Worm (Caenorhabditis elegans) whole organism, late embryonic: Measurements from ENCODE around the gene C06E2.5.

ENCODE experiments used
- C38D4.7 ChIP-seq: fragments of 200-800 bp; sonication (Bioruptor generic); optimal IDR thresholded peaks from 2 replicates; lab custom pipeline; 2018; ENCODE audit warnings: mild to moderate bottlenecking, missing genetic modification characterization, moderate library complexity, missing compliant biosample characterization
- F13H6.1 ChIP-seq: sonication (generic microtip); optimal IDR thresholded peaks from 2 replicates; lab custom pipeline; 2016; ENCODE audit warnings: missing genetic modification characterization, missing compliant biosample characterization
- K02D7.2 ChIP-seq: sonication (generic microtip); optimal IDR thresholded peaks from 2 replicates; lab custom pipeline; 2017; ENCODE audit warnings: mild to moderate bottlenecking, missing genetic modification characterization, missing compliant biosample characterization
- ceh-14 ChIP-seq: sonication (generic microtip); optimal IDR thresholded peaks from 2 replicates; lab custom pipeline; 2016; ENCODE audit warnings: missing genotype, missing genetic modification characterization, missing compliant biosample characterization
- ceh-22 ChIP-seq: sonication (generic microtip); optimal IDR thresholded peaks from 2 replicates; lab custom pipeline; 2017; ENCODE audit warnings: missing biosample characterization, missing genetic modification characterization
- ceh-24 ChIP-seq: sonication (generic microtip); optimal IDR thresholded peaks from 2 replicates; lab custom pipeline; 2016; ENCODE audit warnings: mild to moderate bottlenecking, missing genetic modification characterization, missing compliant biosample characterization
- ceh-45 ChIP-seq: fragments of 200-800 bp; sonication (Bioruptor generic); IDR thresholded peaks from 2 replicates; pipeline ENCODE4 v1.3.6; 2022; ENCODE audit warnings: missing genetic modification reagents, missing genetic modification characterization, missing compliant biosample characterization
- ceh-48 ChIP-seq: sonication (generic microtip); optimal IDR thresholded peaks from 2 replicates; lab custom pipeline; 2016; ENCODE audit warnings: missing genetic modification characterization, inconsistent platforms, missing compliant biosample characterization
- ceh-6 ChIP-seq: fragments of 200-800 bp; sonication (Bioruptor generic); optimal IDR thresholded peaks from 2 replicates; lab custom pipeline; 2018; ENCODE audit warnings: mild to moderate bottlenecking, missing genetic modification characterization, missing compliant biosample characterization
- che-1 ChIP-seq: sonication (generic microtip); optimal IDR thresholded peaks from 2 replicates; lab custom pipeline; 2016; ENCODE audit warnings: mild to moderate bottlenecking, missing genetic modification characterization, missing compliant biosample characterization
- dve-1 ChIP-seq: sonication (generic microtip); optimal IDR thresholded peaks from 2 replicates; lab custom pipeline; 2017; ENCODE audit warnings: antibody characterized with exemption, mild to moderate bottlenecking, missing genetic modification characterization, missing compliant biosample characterization
- elt-2 ChIP-seq: sonication (generic microtip); optimal IDR thresholded peaks from 2 replicates; lab custom pipeline; 2016; ENCODE audit warnings: missing genetic modification reagents, missing genetic modification characterization, missing compliant biosample characterization
- ets-4 ChIP-seq: sonication (generic microtip); optimal IDR thresholded peaks from 2 replicates; lab custom pipeline; 2016; ENCODE audit warnings: missing genetic modification characterization, missing compliant biosample characterization
- eyg-1 ChIP-seq: sonication (generic microtip); optimal IDR thresholded peaks from 2 replicates; lab custom pipeline; 2016; ENCODE audit warnings: missing genotype, missing genetic modification characterization, missing compliant biosample characterization
- fax-1 ChIP-seq: sonication (generic microtip); optimal IDR thresholded peaks from 2 replicates; lab custom pipeline; 2016; ENCODE audit warnings: missing genotype, missing genetic modification characterization, missing compliant biosample characterization
- fkh-6 ChIP-seq: sonication (generic microtip); optimal IDR thresholded peaks from 2 replicates; lab custom pipeline; 2016; ENCODE audit warnings: missing genetic modification characterization, missing compliant biosample characterization
- hlh-13 ChIP-seq: fragments of 200-800 bp; sonication (Bioruptor generic); optimal IDR thresholded peaks from 2 replicates; lab custom pipeline; 2018; ENCODE audit warnings: mild to moderate bottlenecking, missing genetic modification characterization, missing compliant biosample characterization
- hlh-15 ChIP-seq: sonication (generic microtip); optimal IDR thresholded peaks from 2 replicates; lab custom pipeline; 2016; ENCODE audit warnings: missing genetic modification characterization, missing compliant biosample characterization
- hlh-6 ChIP-seq: sonication (generic microtip); optimal IDR thresholded peaks from 2 replicates; lab custom pipeline; 2016; ENCODE audit warnings: missing genotype, missing genetic modification characterization, missing compliant biosample characterization
- hlh-8 ChIP-seq: sonication (generic microtip); optimal IDR thresholded peaks from 2 replicates; lab custom pipeline; 2016; ENCODE audit warnings: missing genotype, missing genetic modification characterization, missing compliant biosample characterization
- lim-6 ChIP-seq: sonication (generic microtip); optimal IDR thresholded peaks from 2 replicates; lab custom pipeline; 2016; ENCODE audit warnings: missing genetic modification characterization, missing compliant biosample characterization
- lin-11 ChIP-seq: fragments of 200-800 bp; sonication (Bioruptor generic); optimal IDR thresholded peaks from 2 replicates; lab custom pipeline; 2018; ENCODE audit warnings: mild to moderate bottlenecking, missing genetic modification characterization, missing compliant biosample characterization
- madf-2 ChIP-seq: sonication (generic microtip); optimal IDR thresholded peaks from 2 replicates; lab custom pipeline; 2017; ENCODE audit warnings: missing genetic modification characterization, missing compliant biosample characterization
- mec-3 ChIP-seq: sonication (generic microtip); optimal IDR thresholded peaks from 2 replicates; lab custom pipeline; 2016; ENCODE audit warnings: borderline replicate concordance, missing genetic modification characterization, missing compliant biosample characterization
- nfya-1 ChIP-seq: sonication (generic microtip); optimal IDR thresholded peaks from 2 replicates; lab custom pipeline; 2017; ENCODE audit warnings: missing genetic modification characterization, mild to moderate bottlenecking, missing compliant biosample characterization, antibody characterized with exemption, moderate library complexity
- nhr-232 ChIP-seq: sonication (generic microtip); optimal IDR thresholded peaks from 2 replicates; lab custom pipeline; 2016; ENCODE audit warnings: missing genetic modification characterization, missing compliant biosample characterization
- odd-2 ChIP-seq: sonication (generic microtip); optimal IDR thresholded peaks from 2 replicates; lab custom pipeline; 2017; ENCODE audit warnings: antibody characterized with exemption, mild to moderate bottlenecking, missing genetic modification characterization, missing compliant biosample characterization
- pag-3 ChIP-seq: sonication (generic microtip); optimal IDR thresholded peaks from 2 replicates; lab custom pipeline; 2016; ENCODE audit warnings: missing compliant biosample characterization, missing genetic modification characterization, borderline replicate concordance
- pax-1 ChIP-seq: fragments of 150-350 bp; optimal IDR thresholded peaks from 2 replicates; lab custom pipeline; 2014; ENCODE audit warnings: missing biosample characterization, missing genetic modification characterization
- pha-2 ChIP-seq: sonication (generic microtip); optimal IDR thresholded peaks from 2 replicates; lab custom pipeline; 2017; ENCODE audit warnings: mild to moderate bottlenecking, missing genetic modification characterization, missing compliant biosample characterization
- pha-4 ChIP-seq: fragments of 150-350 bp; optimal IDR thresholded peaks from 2 replicates; lab custom pipeline; 2018; ENCODE audit warnings: missing biosample characterization, missing genetic modification reagents, missing genetic modification characterization
- pqm-1 ChIP-seq: sonication (generic microtip); optimal IDR thresholded peaks from 2 replicates; lab custom pipeline; 2016; ENCODE audit warnings: missing genetic modification characterization, missing compliant biosample characterization
- ref-2 ChIP-seq: sonication (generic microtip); optimal IDR thresholded peaks from 2 replicates; lab custom pipeline; 2016; ENCODE audit warnings: missing genetic modification characterization, missing compliant biosample characterization
- rnt-1 ChIP-seq: sonication (generic microtip); optimal IDR thresholded peaks from 2 replicates; lab custom pipeline; 2016; ENCODE audit warnings: missing genetic modification characterization, missing compliant biosample characterization
- sdc-2 ChIP-seq: sonication (generic microtip); optimal IDR thresholded peaks from 2 replicates; lab custom pipeline; 2016; ENCODE audit warnings: missing genotype, missing genetic modification characterization, missing compliant biosample characterization
- tbx-7 ChIP-seq: sonication (generic microtip); optimal IDR thresholded peaks from 2 replicates; lab custom pipeline; 2016; ENCODE audit warnings: missing genotype, missing genetic modification characterization, missing compliant biosample characterization
- ttx-3 ChIP-seq: sonication (generic microtip); optimal IDR thresholded peaks from 2 replicates; lab custom pipeline; 2016; ENCODE audit warnings: missing genetic modification reagents, missing genetic modification characterization, missing compliant biosample characterization
- unc-42 ChIP-seq: sonication (generic microtip); optimal IDR thresholded peaks from 2 replicates; lab custom pipeline; 2016; ENCODE audit warnings: missing genotype, missing genetic modification characterization, missing compliant biosample characterization
- unc-86 ChIP-seq: sonication (generic microtip); optimal IDR thresholded peaks from 2 replicates; lab custom pipeline; 2016; ENCODE audit warnings: missing genetic modification characterization, missing compliant biosample characterization
- ztf-16 ChIP-seq: sonication (generic microtip); optimal IDR thresholded peaks from 2 replicates; lab custom pipeline; 2017; ENCODE audit warnings: missing genetic modification characterization, missing compliant biosample characterization

The C06E2.5 gene

ce11 chrX:8869112-8869675 lies 11.4 kb upstream of the C06E2.5 start, which contains the start of the genes ubc-22 and ubc-21:
ubc-22 (minus strand) TSS chrX:8869162.
ubc-21 (plus strand) TSS chrX:8869625.
- TF ChIP-seq hlh-15 (tag; lab: Kevin White, UChicago) = no peak
- no peak for TF ChIP-seq ceh-45 (GFP tag; lab: Robert Waterston, UW)
- no peak for TF ChIP-seq rnt-1 (tag; lab: Kevin White, UChicago)
- no peak for TF ChIP-seq eyg-1 (tag; lab: Kevin White, UChicago)
- no peak for TF ChIP-seq ref-2 (tag; lab: Kevin White, UChicago)
- TF ChIP-seq ceh-14 (tag; lab: Kevin White, UChicago) = no peak
- no peak for TF ChIP-seq nfya-1 (tag; lab: Kevin White, UChicago)
- TF ChIP-seq ceh-24 = no peak
- TF ChIP-seq F13H6.1 (tag; lab: Kevin White, UChicago) = no peak
- TF ChIP-seq fkh-6 (tag; lab: Kevin White, UChicago) = no peak

- TF ChIP-seq sdc-2 (tag; lab: Kevin White, UChicago) (no peak), hlh-6 (tag; lab: Kevin White, UChicago) (no peak), pha-2 (tag; lab: Kevin White, UChicago) (no peak), hlh-8 (tag; lab: Kevin White, UChicago) (no peak), dve-1 (tag; lab: Kevin White, UChicago) (no peak), madf-2 (tag; lab: Kevin White, UChicago) (no peak), tbx-7 (tag; lab: Kevin White, UChicago) (no peak), pax-1 (tag; lab: Kevin White, UChicago) (no peak), nfya-1 (tag; lab: Kevin White, UChicago) (no peak), odd-2 (tag; lab: Kevin White, UChicago) (no peak), unc-86 (tag; lab: Kevin White, UChicago) (no peak), pqm-1 (no peak), ztf-16 (no peak)
- TF ChIP-seq, all 69 proteins: peak for 0
Observed at ce11 chrX:8866563-8866962, 8.8 kb upstream of the C06E2.5 start, which contains the start of gene ins-9. ins-9 (minus strand) TSS chrX:8866663.

- no peak for TF ChIP-seq ceh-6 (GFP tag; lab: Kevin White, UChicago)
- TF ChIP-seq odd-2 (tag; lab: Kevin White, UChicago) = no peak
- no peak for TF ChIP-seq ceh-48 (tag; lab: Kevin White, UChicago)
- TF ChIP-seq hlh-15 (tag; lab: Kevin White, UChicago) = no peak
- TF ChIP-seq sdc-2 (tag; lab: Kevin White, UChicago) = no peak
- TF ChIP-seq pha-4 (tag; lab: Kevin White, UChicago) = no peak
- TF ChIP-seq ceh-22 (tag; lab: Kevin White, UChicago) = no peak
- no peak for TF ChIP-seq eyg-1 (tag; lab: Kevin White, UChicago)
- TF ChIP-seq ceh-45 (GFP tag; lab: Robert Waterston, UW) = no peak
- no peak for TF ChIP-seq ttx-3
- TF ChIP-seq ets-4 (tag; lab: Kevin White, UChicago) = no peak
- TF ChIP-seq C38D4.7 (GFP tag; lab: Kevin White, UChicago) = no peak
- TF ChIP-seq nhr-232 = no peak
- no peak for TF ChIP-seq mec-3
- TF ChIP-seq unc-42 (tag; lab: Kevin White, UChicago) = no peak
- TF ChIP-seq hlh-8 (tag; lab: Kevin White, UChicago) = no peak
Observed at ce11 chrX:8860958-8861357, 3.2 kb upstream of the C06E2.5 start, which contains the start of gene C06E2.9. C06E2.9 (plus strand) TSS chrX:8861258.

- TF ChIP-seq ceh-22 (tag; lab: Kevin White, UChicago) (no peak), mec-3 (no peak), unc-42 (tag; lab: Kevin White, UChicago) (no peak), odd-2 (tag; lab: Kevin White, UChicago) (no peak), K02D7.2 (tag; lab: Kevin White, UChicago) (no peak), che-1 (no peak), lim-6 (tag; lab: Kevin White, UChicago) (no peak), lin-11 (tag; lab: Kevin White, UChicago) (no peak), sdc-2 (tag; lab: Kevin White, UChicago) (no peak), elt-2 (tag; lab: Kevin White, UChicago) (no peak), ets-4 (tag; lab: Kevin White, UChicago) (no peak), fax-1 (tag; lab: Kevin White, UChicago) (no peak), hlh-13 (GFP tag; lab: Kevin White, UChicago) (no peak), C38D4.7 (GFP tag; lab: Kevin White, UChicago) (no peak), pag-3 (tag; lab: Kevin White, UChicago) (no peak), fkh-6 (tag; lab: Kevin White, UChicago) (no peak)
- TF ChIP-seq, all 69 proteins: peak for 0
Observed at ce11 chrX:8859538-8859937, 1.8 kb upstream of the C06E2.5 start.
